Fruit fly (Drosophila melanogaster) whole organism, embryonic: ENCODE data around the gene CG15547.

Source experiments
- Awh ChIP-seq: fragments of 200-800 bp; sonication (Bioruptor generic); IDR thresholded peaks from 2 replicates; pipeline ENCODE4, ENCODE4 v1.3.6; 2022; ENCODE audit warnings: missing biosample characterization, missing genetic modification characterization
- BEAF-32 ChIP-seq: fragments of 200-800 bp; sonication (Bioruptor generic); optimal IDR thresholded peaks from 3 replicates; lab custom pipeline; 2017; ENCODE audit warnings: missing biosample characterization, missing genetic modification characterization, mild to moderate bottlenecking, moderate library complexity, missing genetic modification reagents
- CG1024 ChIP-seq: fragments of 200-800 bp; sonication (Bioruptor generic); IDR thresholded peaks from 2 replicates; pipeline ENCODE4 v1.3.6; 2022; ENCODE audit warnings: missing biosample characterization, missing genetic modification characterization
- CG10274 ChIP-seq: fragments of 200-800 bp; sonication (Bioruptor generic); optimal IDR thresholded peaks from 3 replicates; lab custom pipeline; 2017; ENCODE audit warnings: missing biosample characterization, mild to moderate bottlenecking, missing genetic modification characterization
- CG13424 ChIP-seq: fragments of 200-800 bp; sonication (Bioruptor generic); optimal IDR thresholded peaks from 2 replicates; lab custom pipeline; 2019; ENCODE audit warnings: missing biosample characterization, mild to moderate bottlenecking, missing genetic modification characterization, moderate library complexity
- CG14667 ChIP-seq: fragments of 200-800 bp; sonication (Bioruptor generic); IDR thresholded peaks from 2 replicates; pipeline ENCODE4 v1.3.6; 2022; ENCODE audit warnings: missing biosample characterization, missing genetic modification characterization
- CG17361 ChIP-seq: fragments of 200-800 bp; sonication (Bioruptor generic); IDR thresholded peaks from 3 replicates; pipeline ENCODE4 v1.3.6; 2022; ENCODE audit warnings: missing biosample characterization, missing genetic modification characterization
- CG17612 ChIP-seq: fragments of 200-800 bp; sonication (Bioruptor generic); IDR thresholded peaks from 2 replicates; pipeline ENCODE4 v1.3.6; 2022; ENCODE audit warnings: missing biosample characterization, missing genetic modification characterization
- CG2712 ChIP-seq: fragments of 200-800 bp; optimal IDR thresholded peaks from 3 replicates; lab custom pipeline; 2019; ENCODE audit warnings: missing biosample characterization, mild to moderate bottlenecking, missing genetic modification characterization, moderate library complexity
- CG32772 ChIP-seq: fragments of 200-800 bp; sonication (Bioruptor generic); IDR thresholded peaks from 2 replicates; pipeline ENCODE4 v1.3.6; 2022; ENCODE audit warnings: missing biosample characterization, missing genetic modification characterization
- CG4282 ChIP-seq: fragments of 200-800 bp; sonication (Bioruptor generic); optimal IDR thresholded peaks from 2 replicates; lab custom pipeline; 2016; ENCODE audit warnings: missing biosample characterization, missing genetic modification characterization
- CG4328 ChIP-seq: fragments of 200-800 bp; sonication (Bioruptor generic); optimal IDR thresholded peaks from 3 replicates; lab custom pipeline; 2017; ENCODE audit warnings: missing biosample characterization, missing genetic modification reagents, missing genetic modification characterization
- CG43689 ChIP-seq: fragments of 200-800 bp; sonication (Bioruptor generic); IDR thresholded peaks from 2 replicates; pipeline ENCODE4 v1.3.6; 2022; ENCODE audit warnings: missing biosample characterization, missing genetic modification characterization
- CG6272 ChIP-seq: fragments of 200-800 bp; sonication (Bioruptor generic); IDR thresholded peaks from 2 replicates; pipeline ENCODE4 v1.3.6; 2022; ENCODE audit warnings: missing biosample characterization, missing genetic modification characterization
- CG7271 ChIP-seq: fragments of 200-800 bp; sonication (Bioruptor generic); optimal IDR thresholded peaks from 2 replicates; lab custom pipeline; 2018; ENCODE audit warnings: missing biosample characterization, mild to moderate bottlenecking, missing genetic modification characterization, moderate library complexity
- CG7839 ChIP-seq: fragments of 200-800 bp; sonication (Bioruptor generic); optimal IDR thresholded peaks from 3 replicates; lab custom pipeline; 2018; ENCODE audit warnings: missing biosample characterization, mild to moderate bottlenecking, missing genetic modification characterization, moderate library complexity
- CG8281 ChIP-seq: fragments of 200-800 bp; sonication (Bioruptor generic); optimal IDR thresholded peaks from 2 replicates; lab custom pipeline; 2018; ENCODE audit warnings: missing biosample characterization, mild to moderate bottlenecking, missing genetic modification characterization, moderate library complexity
- CG9609 ChIP-seq: fragments of 200-800 bp; sonication (Bioruptor generic); optimal IDR thresholded peaks from 3 replicates; lab custom pipeline; 2016; ENCODE audit warnings: missing biosample characterization, missing genetic modification characterization
- CG9797 ChIP-seq: fragments of 200-800 bp; sonication (Bioruptor generic); optimal IDR thresholded peaks from 3 replicates; lab custom pipeline; 2018; ENCODE audit warnings: missing biosample characterization, mild to moderate bottlenecking, missing genetic modification characterization
- CoRest ChIP-seq: fragments of 200-800 bp; sonication (Bioruptor generic); optimal IDR thresholded peaks from 3 replicates; lab custom pipeline; 2018; ENCODE audit warnings: missing biosample characterization, mild to moderate bottlenecking, missing genetic modification characterization, moderate library complexity
- Doc3 ChIP-seq: fragments of 200-800 bp; sonication (Bioruptor generic); IDR thresholded peaks from 3 replicates; pipeline ENCODE4 v1.3.6; 2022; ENCODE audit warnings: missing biosample characterization, missing genetic modification characterization; ENCODE audit not compliant: partially characterized antibody
- E2f1 ChIP-seq: fragments of 200-800 bp; sonication (Bioruptor generic); IDR thresholded peaks from 2 replicates; pipeline ENCODE4 v1.3.6; 2022; ENCODE audit warnings: missing biosample characterization, missing genetic modification characterization
- ERR ChIP-seq: fragments of 200-800 bp; sonication (Bioruptor generic); optimal IDR thresholded peaks from 2 replicates; lab custom pipeline; 2016; ENCODE audit warnings: missing biosample characterization, missing genetic modification characterization
- Elba2 ChIP-seq: fragments of 200-800 bp; sonication (Bioruptor generic); optimal IDR thresholded peaks from 3 replicates; lab custom pipeline; 2016; ENCODE audit warnings: missing biosample characterization, missing genetic modification characterization
- Hr39 ChIP-seq: fragments of >200 bp; optimal IDR thresholded peaks from 2 replicates; lab custom pipeline; 2017
- Mrtf ChIP-seq: fragments of 200-800 bp; sonication (Bioruptor generic); IDR thresholded peaks from 3 replicates; pipeline ENCODE4 v1.3.6; 2022; ENCODE audit warnings: missing biosample characterization, missing genetic modification characterization
- Pdp1 ChIP-seq, 2 experiments: fragments of 200-800 bp; sonication (Bioruptor generic); optimal IDR thresholded peaks; 3 replicates each; lab custom pipeline; 2016; ENCODE audit warnings: missing biosample characterization in 2 of 2, missing genetic modification characterization in 2 of 2, mild to moderate bottlenecking in 1 of 2, moderate library complexity in 1 of 2
- Ptx1 ChIP-seq: fragments of 200-800 bp; sonication (Bioruptor generic); IDR thresholded peaks from 2 replicates; pipeline ENCODE4 v1.3.6; 2022; ENCODE audit warnings: missing biosample characterization, missing genetic modification characterization
- Sin3A ChIP-seq: fragments of >200 bp; optimal IDR thresholded peaks from 2 replicates; lab custom pipeline; 2018
- Ssrp ChIP-seq: fragments of 200-800 bp; sonication (Bioruptor generic); optimal IDR thresholded peaks from 2 replicates; lab custom pipeline; 2018; ENCODE audit warnings: missing biosample characterization, mild to moderate bottlenecking, missing genetic modification characterization, moderate library complexity
- YL-1 ChIP-seq: fragments of 200-800 bp; sonication (Bioruptor generic); optimal IDR thresholded peaks from 3 replicates; lab custom pipeline; 2017; ENCODE audit warnings: missing biosample characterization, mild to moderate bottlenecking, missing genetic modification characterization
- al ChIP-seq: fragments of 200-800 bp; sonication (Bioruptor generic); IDR thresholded peaks from 2 replicates; pipeline ENCODE4 v1.3.6; 2022; ENCODE audit warnings: missing biosample characterization, missing genetic modification characterization
- ap ChIP-seq: fragments of 200-800 bp; sonication (Bioruptor generic); IDR thresholded peaks from 2 replicates; pipeline ENCODE4 v1.3.6; 2022; ENCODE audit warnings: missing biosample characterization, missing genetic modification characterization
- ato ChIP-seq: fragments of 200-800 bp; sonication (Bioruptor generic); IDR thresholded peaks from 2 replicates; pipeline ENCODE4 v1.3.6; 2022; ENCODE audit warnings: missing biosample characterization, missing genetic modification characterization; ENCODE audit not compliant: partially characterized antibody
- crc ChIP-seq: fragments of 200-800 bp; sonication (Bioruptor generic); optimal IDR thresholded peaks from 2 replicates; lab custom pipeline; 2016; ENCODE audit warnings: missing biosample characterization, missing genetic modification characterization
- dati ChIP-seq: fragments of 200-800 bp; sonication (Bioruptor generic); IDR thresholded peaks from 2 replicates; pipeline ENCODE4 v1.3.6; 2022; ENCODE audit warnings: missing biosample characterization, missing genetic modification characterization
- dm ChIP-seq: fragments of 200-800 bp; sonication (Bioruptor generic); optimal IDR thresholded peaks from 3 replicates; lab custom pipeline; 2016; ENCODE audit warnings: missing biosample characterization, missing genetic modification characterization
- emc ChIP-seq: fragments of 200-800 bp; sonication (Bioruptor generic); optimal IDR thresholded peaks from 2 replicates; lab custom pipeline; 2016; ENCODE audit warnings: missing biosample characterization, missing genetic modification characterization
- fd102C ChIP-seq: fragments of 200-800 bp; sonication (Bioruptor generic); optimal IDR thresholded peaks from 2 replicates; lab custom pipeline; 2018; ENCODE audit warnings: missing biosample characterization, mild to moderate bottlenecking, missing genetic modification characterization, moderate library complexity
- grn ChIP-seq: fragments of 200-800 bp; sonication (Bioruptor generic); optimal IDR thresholded peaks from 3 replicates; lab custom pipeline; 2017; ENCODE audit warnings: missing biosample characterization, missing genetic modification characterization
- hb ChIP-seq: fragments of 200-800 bp; sonication (Bioruptor generic); IDR thresholded peaks from 3 replicates; pipeline ENCODE4 v1.3.6; 2022; ENCODE audit warnings: missing biosample characterization, missing genetic modification characterization; ENCODE audit not compliant: partially characterized antibody
- jigr1 ChIP-seq: fragments of 200-800 bp; sonication (Bioruptor generic); IDR thresholded peaks from 3 replicates; pipeline ENCODE4 v1.3.6; 2022; ENCODE audit warnings: missing biosample characterization, missing genetic modification characterization
- kah ChIP-seq: fragments of 200-800 bp; sonication (Bioruptor generic); optimal IDR thresholded peaks from 2 replicates; lab custom pipeline; 2018; ENCODE audit warnings: missing biosample characterization, mild to moderate bottlenecking, missing genetic modification characterization
- lmd ChIP-seq: fragments of 200-800 bp; sonication (Bioruptor generic); IDR thresholded peaks from 2 replicates; pipeline ENCODE4 v1.3.6; 2022; ENCODE audit warnings: missing biosample characterization, missing genetic modification characterization
- nerfin-1 ChIP-seq: fragments of 200-800 bp; sonication (Bioruptor generic); optimal IDR thresholded peaks from 3 replicates; lab custom pipeline; 2019; ENCODE audit warnings: missing biosample characterization, mild to moderate bottlenecking, missing genetic modification characterization, moderate library complexity
- pros ChIP-seq: fragments of 200-800 bp; sonication (Bioruptor generic); optimal IDR thresholded peaks from 3 replicates; lab custom pipeline; 2019; ENCODE audit warnings: missing biosample characterization, mild to moderate bottlenecking, missing genetic modification characterization, moderate library complexity
- salm ChIP-seq: fragments of 200-800 bp; sonication (Bioruptor generic); optimal IDR thresholded peaks from 2 replicates; lab custom pipeline; 2018; ENCODE audit warnings: missing biosample characterization, mild to moderate bottlenecking, missing genetic modification characterization
- tup ChIP-seq: fragments of 200-800 bp; sonication (Bioruptor generic); optimal IDR thresholded peaks from 2 replicates; lab custom pipeline; 2016; ENCODE audit warnings: missing biosample characterization, mild to moderate bottlenecking, missing genetic modification characterization, moderate library complexity
- zen2 ChIP-seq: fragments of 200-800 bp; sonication (Bioruptor generic); IDR thresholded peaks from 3 replicates; pipeline ENCODE4 v1.3.6; 2022; ENCODE audit warnings: missing biosample characterization, missing genetic modification characterization; ENCODE audit not compliant: partially characterized antibody
- zfh1 ChIP-seq: fragments of 200-800 bp; sonication (Bioruptor generic); IDR thresholded peaks from 3 replicates; pipeline ENCODE4 v1.3.6; 2022; ENCODE audit warnings: missing biosample characterization, missing genetic modification characterization

Gene CG15547

DNA sequence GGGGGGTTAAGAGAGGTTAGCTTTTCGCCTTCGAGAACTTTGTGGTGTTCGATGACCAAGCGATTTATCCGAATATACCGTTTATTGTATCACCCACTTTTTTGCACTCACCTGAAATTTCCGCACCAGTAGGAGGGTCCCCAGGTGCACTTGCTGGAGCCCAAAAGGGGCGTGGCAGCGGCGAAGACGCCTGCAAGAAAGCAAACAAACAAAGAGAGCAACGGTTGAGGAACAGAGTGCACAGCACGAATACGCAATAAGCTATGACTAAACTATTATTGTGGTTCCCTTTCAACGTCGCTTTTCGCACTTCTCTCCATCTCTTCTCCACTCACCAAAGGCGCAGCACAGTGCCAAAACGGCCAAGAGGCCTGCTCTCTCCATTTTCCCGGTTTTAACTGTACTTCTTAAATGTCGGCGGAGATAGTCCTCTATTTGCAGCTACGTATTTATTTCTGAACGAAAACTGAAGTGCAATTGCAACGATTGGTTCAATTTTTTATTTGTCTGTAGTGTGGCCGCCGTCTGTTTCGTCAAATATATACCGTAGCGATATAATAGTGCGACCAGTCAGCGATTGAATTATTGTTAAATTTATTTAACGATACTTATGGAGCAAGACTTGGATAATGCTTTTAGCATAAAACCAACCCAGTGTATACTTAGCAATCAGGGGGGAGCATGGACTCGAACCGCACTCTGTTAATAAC, 5.4 kb upstream of the CG15547 start, which contains the start of gene Sap-r (continued):
- TF ChIP-seq CG4282 (GFP tag; lab: Kevin White, UChicago): no peak
- TF ChIP-seq dati: no peak
- no peak for TF ChIP-seq fd102C (GFP tag; lab: Kevin White, UChicago)
- TF ChIP-seq Pdp1 (GFP tag; optimal IDR thresholded peaks at IDR 0.05; lab: Kevin White, UChicago): peak in 1 of 2 experiments; percentile 41
- peak; percentile 19 for TF ChIP-seq Sin3A (lab: Kevin White, UChicago)
- TF ChIP-seq BEAF-32: peak; percentile 95
- no peak for TF ChIP-seq CG1024 (GFP tag; lab: Robert Waterston, UW)
- TF ChIP-seq Mrtf (GFP tag; lab: Robert Waterston, UW): no peak
- TF ChIP-seq CG8281 (tag; lab: Kevin White, UChicago): no peak
- TF ChIP-seq CG17361: 0 out of 3 replicates have a peak, but pooled peaks have one; percentile 15
- TF ChIP-seq ato (GFP tag; lab: Robert Waterston, UW): 0 out of 2 replicates have a peak, but pooled peaks have one; percentile 47
- no peak for TF ChIP-seq Elba2
- TF ChIP-seq YL-1 (GFP tag; lab: Kevin White, UChicago): peak; percentile 80
- no peak for TF ChIP-seq CG32772 (GFP tag; lab: Robert Waterston, UW)
- TF ChIP-seq lmd (GFP tag; lab: Robert Waterston, UW): no peak
- TF ChIP-seq al: no peak
- peak; percentile 18 for TF ChIP-seq grn (GFP tag; lab: Kevin White, UChicago)
- TF ChIP-seq CG43689 (GFP tag; lab: Robert Waterston, UW): no peak
- no peak for TF ChIP-seq ERR (GFP tag; lab: Kevin White, UChicago)
- TF ChIP-seq CG10274 (GFP tag; lab: Kevin White, UChicago): no peak
- peak; percentile 1 for TF ChIP-seq nerfin-1 (tag; lab: Kevin White, UChicago)
- TF ChIP-seq Awh (GFP tag; lab: Robert Waterston, UW): no peak
- no peak for TF ChIP-seq Ssrp (tag; lab: Kevin White, UChicago)
- no peak for TF ChIP-seq emc (GFP tag; lab: Kevin White, UChicago)
- no peak for TF ChIP-seq zfh1 (GFP tag; lab: Robert Waterston, UW)
- TF ChIP-seq zen2: peak; percentile 64; the same call in 2 of the 3 replicates
- no peak for TF ChIP-seq salm
- TF ChIP-seq CG4328 (GFP tag; lab: Kevin White, UChicago): no peak
- no peak for TF ChIP-seq tup
- TF ChIP-seq CG7839 (tag; lab: Kevin White, UChicago): peak; percentile 2
- TF ChIP-seq Hr39 (lab: Kevin White, UChicago): no peak
- peak; percentile 43 for TF ChIP-seq CoRest (tag; lab: Kevin White, UChicago)
- TF ChIP-seq kah: no peak
- TF ChIP-seq CG6272: no peak
- no peak for TF ChIP-seq ap (GFP tag; lab: Robert Waterston, UW)
- TF ChIP-seq CG9609: no peak
- TF ChIP-seq jigr1 (GFP tag; lab: Robert Waterston, UW): no peak
- no peak for TF ChIP-seq CG17612 (GFP tag; lab: Robert Waterston, UW)
- TF ChIP-seq Doc3 (GFP tag; lab: Robert Waterston, UW): no peak; the same call in 2 of the 3 replicates
- TF ChIP-seq CG13424: peak; percentile 8
- no peak for TF ChIP-seq Ptx1
- TF ChIP-seq CG7271 (tag; lab: Kevin White, UChicago): no peak
- TF ChIP-seq CG2712 (tag; lab: Kevin White, UChicago): peak; percentile 62
- no peak for TF ChIP-seq crc (GFP tag; lab: Kevin White, UChicago)
- TF ChIP-seq pros (GFP tag; lab: Kevin White, UChicago): no peak
- peak; percentile 68; the same call in 2 of the 3 replicates for TF ChIP-seq hb (GFP tag; lab: Robert Waterston, UW)
- TF ChIP-seq CG9797 (GFP tag; lab: Kevin White, UChicago): peak; percentile 97
- no peak for TF ChIP-seq E2f1 (GFP tag; lab: Robert Waterston, UW)
- TF ChIP-seq CG14667: no peak
- TF ChIP-seq dm: no peak
